Worm (Caenorhabditis elegans): ENCODE measurements around the gene T24E12.6.
A peak's percentile ranks its signal among the peaks of the same experiment; 100 is the strongest.
"Not testable (repeated sequence)": the region's sequence is repeated elsewhere in the genome, so short reads cannot be mapped to it uniquely, and the experiment has no call there.

The T24E12.6 gene

ce11 chrII:3761599-3761998 lies at the start of gene T24E12.6:
T24E12.6 (minus strand) TSS chrII:3761699.
- TF ChIP-seq klf-2 (GFP tag; conservative IDR thresholded peaks at IDR 0.05); ref-1 (GFP tag; conservative IDR thresholded peaks at IDR 0.05); flt-1 (GFP tag; IDR thresholded peaks at IDR 0.05): not testable (repeated sequence)

- no peak for TF ChIP-seq ref-1 (GFP tag; conservative IDR thresholded peaks at IDR 0.05)
- peak; percentile 54 for TF ChIP-seq cog-1 (tag; optimal IDR thresholded peaks at IDR 0.05)
- TF ChIP-seq tab-1 (GFP tag; IDR thresholded peaks at IDR 0.05), result no peak
- TF ChIP-seq med-1 (GFP tag; optimal IDR thresholded peaks at IDR 0.05; ENCODE audit: insufficient read depth), result no peak
These were observed 49.1 kb upstream of the T24E12.6 start for ce11 chrII:3810550-3810949.

- TF ChIP-seq med-1 (GFP tag; optimal IDR thresholded peaks at IDR 0.05; ENCODE audit: insufficient read depth) (no peak), cog-1 (tag; optimal IDR thresholded peaks at IDR 0.05) (no peak), tab-1 (GFP tag; IDR thresholded peaks at IDR 0.05) (no peak), ztf-23 (GFP tag; IDR thresholded peaks at IDR 0.05) (no peak), ztf-29 (GFP tag; IDR thresholded peaks at IDR 0.05) (no peak), flt-1 (GFP tag; IDR thresholded peaks at IDR 0.05) (no peak), T22C8.4 (GFP tag; IDR thresholded peaks at IDR 0.05) (no peak), klf-2 (GFP tag; conservative IDR thresholded peaks at IDR 0.05) (no peak)
These were observed 47.1 kb upstream of the T24E12.6 start for ce11 chrII:3808643-3809042.

ce11 chrII:3808104-3808503 lies 46.6 kb upstream of the T24E12.6 start, which contains the start of gene F54D10.5:
F54D10.5 (minus strand) TSS chrII:3808177.
- TF ChIP-seq med-1 (GFP tag; optimal IDR thresholded peaks at IDR 0.05; ENCODE audit: insufficient read depth), result peak; percentile 65
- no peak for TF ChIP-seq klf-2 (GFP tag; conservative IDR thresholded peaks at IDR 0.05)
- TF ChIP-seq T22C8.4 (GFP tag; IDR thresholded peaks at IDR 0.05), result no peak
- no peak for TF ChIP-seq cog-1 (tag; optimal IDR thresholded peaks at IDR 0.05)
- TF ChIP-seq flt-1 (GFP tag; IDR thresholded peaks at IDR 0.05), result 0 out of 2 replicates have a peak, but pooled peaks have one; percentile 18
- peak; percentile 50; the same call in 1 of the 2 replicates for TF ChIP-seq ztf-23 (GFP tag; IDR thresholded peaks at IDR 0.05)

DNA sequence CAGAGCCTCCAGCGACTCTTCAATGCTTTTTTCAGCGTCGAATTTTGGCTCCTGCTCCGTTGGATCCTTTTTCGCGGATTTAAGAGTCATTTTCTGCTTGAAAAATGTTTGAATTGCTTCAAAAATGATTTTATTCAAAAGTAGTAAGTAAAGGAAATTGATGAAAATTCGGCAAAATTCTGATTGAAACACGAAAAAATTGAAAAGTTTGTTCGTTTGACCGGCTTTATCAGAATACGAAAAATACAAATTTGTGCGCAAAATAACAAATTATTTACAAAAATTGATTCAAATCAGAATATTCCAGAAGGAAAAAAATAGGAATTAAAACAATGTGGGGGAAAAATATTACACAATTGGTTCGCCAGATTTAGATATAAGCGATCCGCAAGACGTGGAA lies 45.5 kb upstream of the T24E12.6 start, which contains the start of gene F54D10.4:
F54D10.4 (minus strand) TSS at position 101 of the 400 bp plus-strand sequence.
- no peak for TF ChIP-seq flt-1 (GFP tag; IDR thresholded peaks at IDR 0.05)
- no peak for TF ChIP-seq ztf-23 (GFP tag; IDR thresholded peaks at IDR 0.05)
- TF ChIP-seq ref-1 (GFP tag; conservative IDR thresholded peaks at IDR 0.05), result no peak
- TF ChIP-seq klf-2 (GFP tag; conservative IDR thresholded peaks at IDR 0.05), result no peak
- no peak for TF ChIP-seq ztf-29 (GFP tag; IDR thresholded peaks at IDR 0.05)
- TF ChIP-seq med-1 (GFP tag; optimal IDR thresholded peaks at IDR 0.05; ENCODE audit: insufficient read depth), result no peak
- no peak for TF ChIP-seq T22C8.4 (GFP tag; IDR thresholded peaks at IDR 0.05)
- TF ChIP-seq tab-1 (GFP tag; IDR thresholded peaks at IDR 0.05), result no peak
- no peak for TF ChIP-seq cog-1 (tag; optimal IDR thresholded peaks at IDR 0.05)

- no peak for TF ChIP-seq ztf-29 (GFP tag; IDR thresholded peaks at IDR 0.05)
- no peak for TF ChIP-seq T22C8.4 (GFP tag; IDR thresholded peaks at IDR 0.05)
- no peak for TF ChIP-seq med-1 (GFP tag; optimal IDR thresholded peaks at IDR 0.05; ENCODE audit: insufficient read depth)
- TF ChIP-seq flt-1 (GFP tag; IDR thresholded peaks at IDR 0.05), result no peak
- no peak for TF ChIP-seq ztf-23 (GFP tag; IDR thresholded peaks at IDR 0.05)
- no peak for TF ChIP-seq tab-1 (GFP tag; IDR thresholded peaks at IDR 0.05)
- TF ChIP-seq ref-1 (GFP tag; conservative IDR thresholded peaks at IDR 0.05), result no peak
- no peak for TF ChIP-seq cog-1 (tag; optimal IDR thresholded peaks at IDR 0.05)
- no peak for TF ChIP-seq klf-2 (GFP tag; conservative IDR thresholded peaks at IDR 0.05)
These were observed 44.0 kb upstream of the T24E12.6 start for ce11 chrII:3805518-3805917.

- TF ChIP-seq klf-2 (GFP tag; conservative IDR thresholded peaks at IDR 0.05) (no peak), tab-1 (GFP tag; IDR thresholded peaks at IDR 0.05) (no peak), ztf-23 (GFP tag; IDR thresholded peaks at IDR 0.05) (no peak), ref-1 (GFP tag; conservative IDR thresholded peaks at IDR 0.05) (no peak), med-1 (GFP tag; optimal IDR thresholded peaks at IDR 0.05; ENCODE audit: insufficient read depth) (no peak), ztf-29 (GFP tag; IDR thresholded peaks at IDR 0.05) (no peak), flt-1 (GFP tag; IDR thresholded peaks at IDR 0.05) (no peak), T22C8.4 (GFP tag; IDR thresholded peaks at IDR 0.05) (no peak), cog-1 (tag; optimal IDR thresholded peaks at IDR 0.05) (no peak)
These were observed 41.7 kb upstream of the T24E12.6 start, which contains the start of gene ins-32 for ce11 chrII:3803219-3803618. ins-32 (minus strand) TSS chrII:3803319.

DNA sequence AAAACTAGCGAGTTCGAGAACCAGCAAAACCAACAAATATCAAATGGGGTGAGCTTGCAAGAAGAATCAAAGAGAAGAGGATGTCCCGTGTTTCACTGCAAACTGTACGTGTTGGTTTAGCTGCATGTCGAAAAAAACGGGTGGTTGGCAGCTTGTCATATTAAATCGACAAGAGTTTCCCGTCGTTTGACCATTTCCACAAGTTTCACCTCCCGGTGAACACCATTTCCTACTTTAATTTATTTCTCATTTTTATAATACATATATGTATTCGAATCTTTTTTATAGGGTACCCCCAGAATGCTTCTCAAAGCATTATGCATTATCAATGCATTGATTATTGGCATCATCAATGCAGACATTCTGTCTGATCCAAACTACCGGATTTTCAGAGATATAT lies 33.8 kb upstream of the T24E12.6 start, which contains the start of gene Y8A9A.2:
Y8A9A.2 (plus strand) TSS at position 301 of the 400 bp plus-strand sequence.
- TF ChIP-seq med-1 (GFP tag; optimal IDR thresholded peaks at IDR 0.05; ENCODE audit: insufficient read depth) (no peak), cog-1 (tag; optimal IDR thresholded peaks at IDR 0.05) (no peak), tab-1 (GFP tag; IDR thresholded peaks at IDR 0.05) (no peak), klf-2 (GFP tag; conservative IDR thresholded peaks at IDR 0.05) (no peak), flt-1 (GFP tag; IDR thresholded peaks at IDR 0.05) (no peak), ztf-23 (GFP tag; IDR thresholded peaks at IDR 0.05) (no peak), T22C8.4 (GFP tag; IDR thresholded peaks at IDR 0.05) (no peak), ref-1 (GFP tag; conservative IDR thresholded peaks at IDR 0.05) (no peak), ztf-29 (GFP tag; IDR thresholded peaks at IDR 0.05) (no peak)

- TF ChIP-seq klf-2 (GFP tag; conservative IDR thresholded peaks at IDR 0.05) (no peak), flt-1 (GFP tag; IDR thresholded peaks at IDR 0.05) (no peak), med-1 (GFP tag; optimal IDR thresholded peaks at IDR 0.05; ENCODE audit: insufficient read depth) (no peak), ref-1 (GFP tag; conservative IDR thresholded peaks at IDR 0.05) (no peak), ztf-29 (GFP tag; IDR thresholded peaks at IDR 0.05) (no peak), tab-1 (GFP tag; IDR thresholded peaks at IDR 0.05) (no peak), T22C8.4 (GFP tag; IDR thresholded peaks at IDR 0.05) (no peak), ztf-23 (GFP tag; IDR thresholded peaks at IDR 0.05) (no peak), cog-1 (tag; optimal IDR thresholded peaks at IDR 0.05) (no peak)
These were observed 31.8 kb upstream of the T24E12.6 start, which contains the start of gene fbxb-99 for ce11 chrII:3793336-3793735. fbxb-99 (minus strand) TSS chrII:3793436.

ce11 chrII:3788356-3788962 lies 27.0 kb upstream of the T24E12.6 start:
- TF ChIP-seq tab-1 (GFP tag; IDR thresholded peaks at IDR 0.05), result no peak
- TF ChIP-seq T22C8.4 (GFP tag; IDR thresholded peaks at IDR 0.05), result no peak
- no peak for TF ChIP-seq klf-2 (GFP tag; conservative IDR thresholded peaks at IDR 0.05)
- no peak for TF ChIP-seq ref-1 (GFP tag; conservative IDR thresholded peaks at IDR 0.05)
- no peak for TF ChIP-seq ztf-29 (GFP tag; IDR thresholded peaks at IDR 0.05)
- TF ChIP-seq ztf-23 (GFP tag; IDR thresholded peaks at IDR 0.05), result no peak
- no peak for TF ChIP-seq cog-1 (tag; optimal IDR thresholded peaks at IDR 0.05)
- no peak for TF ChIP-seq flt-1 (GFP tag; IDR thresholded peaks at IDR 0.05)
- TF ChIP-seq med-1 (GFP tag; optimal IDR thresholded peaks at IDR 0.05; ENCODE audit: insufficient read depth), result no peak

Data from whole organism, midembryonic.